Fruit fly (Drosophila melanogaster): ENCODE data around the gene fabp.
A peak's percentile ranks its signal among the peaks of the same experiment; 100 is the strongest.

DNA sequence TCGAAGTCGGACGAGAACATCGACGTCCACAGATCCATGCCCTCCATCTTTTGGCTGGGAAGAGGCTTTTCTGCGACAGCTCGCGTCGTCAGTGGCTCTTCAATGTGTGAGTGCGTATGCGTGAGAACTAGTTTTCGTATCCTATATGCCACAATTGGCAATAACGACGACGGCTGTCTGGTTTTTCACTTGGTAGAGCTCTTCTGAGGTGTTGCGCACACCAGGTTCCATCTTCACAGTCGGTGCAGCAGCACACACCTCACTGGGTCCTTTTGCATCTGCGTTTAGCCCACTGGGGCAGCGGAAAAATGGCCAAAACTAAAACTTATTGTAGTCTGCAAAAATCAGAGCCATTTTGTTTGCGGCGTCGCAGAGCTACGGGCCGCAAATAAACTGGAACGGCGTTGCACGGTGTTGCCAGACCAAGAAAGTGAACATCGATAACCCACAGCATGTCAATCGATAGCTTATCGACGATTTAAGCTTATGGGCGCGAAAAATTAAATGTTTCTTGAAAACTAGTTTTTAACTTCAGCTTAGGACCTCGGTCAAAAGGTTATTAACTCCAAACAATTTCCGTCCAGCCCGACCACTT lies 23.0 kb upstream of the fabp start, which contains the start of gene CG6791:
- TF ChIP-seq CG10462 (GFP tag; optimal IDR thresholded peaks at IDR 0.05) (no peak), CG8478 (optimal IDR thresholded peaks at IDR 0.05) (no peak), esg (GFP tag; conservative IDR thresholded peaks at IDR 0.05) (no peak), otp (GFP tag; IDR thresholded peaks at IDR 0.05) (no peak), CG15479 (GFP tag; optimal IDR thresholded peaks at IDR 0.05) (no peak), Kr (GFP tag; optimal IDR thresholded peaks at IDR 0.05) (no peak), CG14965 (GFP tag; optimal IDR thresholded peaks at IDR 0.05; ENCODE audit: borderline replicate concordance) (no peak), HLH4C (GFP tag; IDR thresholded peaks at IDR 0.05; ENCODE audit: partially characterized antibody) (peak; percentile 75), CG6254 (GFP tag; optimal IDR thresholded peaks at IDR 0.05) (no peak), bowl (GFP tag; IDR thresholded peaks at IDR 0.05) (no peak), gro (GFP tag; optimal IDR thresholded peaks at IDR 0.05) (no peak), Xbp1 (GFP tag; optimal IDR thresholded peaks at IDR 0.05) (no peak), Med (GFP tag) (peak; percentile 24)
